Fruit fly (Drosophila melanogaster) whole organism, prepupa: ENCODE data around the gene CG2983.

ENCODE experiments used
- Smox ChIP-seq: fragments of 200-800 bp; sonication (Bioruptor generic); optimal IDR thresholded peaks from 3 replicates; lab custom pipeline; 2016; ENCODE audit warnings: missing biosample characterization, missing genetic modification characterization
- Sox102F ChIP-seq: fragments of 200-800 bp; sonication (Bioruptor generic); optimal IDR thresholded peaks from 2 replicates; lab custom pipeline; 2016; ENCODE audit warnings: missing biosample characterization, mild to moderate bottlenecking, missing genetic modification characterization
- pdm3 ChIP-seq: fragments of 200-800 bp; sonication (Bioruptor generic); optimal IDR thresholded peaks from 3 replicates; lab custom pipeline; 2016; ENCODE audit warnings: missing biosample characterization, missing genetic modification characterization
- salr ChIP-seq, 2 experiments: fragments of 200-800 bp; sonication (Bioruptor generic); optimal IDR thresholded peaks; 3 replicates each; lab custom pipeline; 2016 to 2018; ENCODE audit warnings: missing biosample characterization in 2 of 2, missing genetic modification characterization in 2 of 2, mild to moderate bottlenecking in 1 of 2

dm6 chr2L:2874542-2875194, 27.2 kb downstream of the CG2983 start, which contains the start of gene CG8814:
- TF ChIP-seq salr (GFP tag; optimal IDR thresholded peaks at IDR 0.05; lab: Kevin White, UChicago) (no peak), Smox (GFP tag; lab: Kevin White, UChicago) (peak; percentile 74), Sox102F (GFP tag; lab: Kevin White, UChicago) (peak; percentile 27), pdm3 (peak; percentile 50)
